Fruit fly (Drosophila melanogaster): Measurements from ENCODE around the gene Ir94e.

The Ir94e gene

DNA sequence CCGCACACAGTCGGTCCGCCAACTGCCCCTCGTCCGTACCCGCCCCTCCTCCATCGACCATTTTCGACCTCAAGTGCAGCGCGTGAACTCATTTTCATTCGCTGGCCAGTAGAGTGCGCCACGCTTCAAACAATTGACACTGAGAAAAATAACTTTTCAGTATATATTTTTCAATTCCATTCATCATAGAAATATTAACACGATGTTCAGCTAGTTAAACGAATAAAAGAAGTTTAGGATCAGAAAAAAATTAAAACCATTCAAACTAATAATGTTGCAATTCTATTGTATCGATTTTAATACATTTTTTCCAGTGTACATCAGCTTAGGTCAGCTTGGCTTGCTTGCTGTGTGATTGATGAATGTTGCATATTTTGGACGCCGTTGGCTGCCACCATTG, 18.4 kb upstream of the Ir94e start (continued):
- TF ChIP-seq Blimp-1 (GFP tag; optimal IDR thresholded peaks at IDR 0.05): peak; percentile 69
- TF ChIP-seq NC2β (GFP tag; optimal IDR thresholded peaks at IDR 0.05): no peak
- TF ChIP-seq dmrt11E (tag; optimal IDR thresholded peaks at IDR 0.05): peak; percentile 53
- no peak for TF ChIP-seq sima (GFP tag; optimal IDR thresholded peaks at IDR 0.05)
- peak; percentile 4 for TF ChIP-seq Antp (GFP tag; optimal IDR thresholded peaks at IDR 0.05)
- TF ChIP-seq CrebB (tag; optimal IDR thresholded peaks at IDR 0.05): no peak
- TF ChIP-seq ham (GFP tag; IDR thresholded peaks at IDR 0.05): no peak
- no peak for TF ChIP-seq hkb (optimal IDR thresholded peaks at IDR 0.05)
- peak; percentile 66 for TF ChIP-seq hkb (GFP tag; IDR thresholded peaks at IDR 0.05)
- no peak for TF ChIP-seq CG1647 (GFP tag; optimal IDR thresholded peaks at IDR 0.05)
- TF ChIP-seq tna (GFP tag; IDR thresholded peaks at IDR 0.05; ENCODE audit: partially characterized antibody): no peak
- TF ChIP-seq gem (tag; optimal IDR thresholded peaks at IDR 0.05): peak; percentile 79
- no peak for TF ChIP-seq CG32772 (GFP tag; IDR thresholded peaks at IDR 0.05)
- TF ChIP-seq CG17361 (GFP tag; IDR thresholded peaks at IDR 0.05): no peak; the same call in 2 of the 3 replicates
- TF ChIP-seq CG6854 (GFP tag; optimal IDR thresholded peaks at IDR 0.05): no peak
- TF ChIP-seq slp2 (GFP tag; optimal IDR thresholded peaks at IDR 0.05): peak; percentile 29
- TF ChIP-seq CG17328 (GFP tag; IDR thresholded peaks at IDR 0.05): peak; percentile 65
- peak; percentile 6 for TF ChIP-seq Abd-B (GFP tag; optimal IDR thresholded peaks at IDR 0.05)
- no peak for TF ChIP-seq Lpt (GFP tag; optimal IDR thresholded peaks at IDR 0.05)
- TF ChIP-seq CG6765 (GFP tag; optimal IDR thresholded peaks at IDR 0.05): no peak
- no peak for TF ChIP-seq CG3838 (GFP tag; optimal IDR thresholded peaks at IDR 0.05)
- TF ChIP-seq YL-1 (GFP tag; optimal IDR thresholded peaks at IDR 0.05): no peak
- peak; percentile 19 for TF ChIP-seq ind (GFP tag; optimal IDR thresholded peaks at IDR 0.05)
- peak; percentile 2 for TF ChIP-seq CG30431 (GFP tag; optimal IDR thresholded peaks at IDR 0.05)
- no peak for TF ChIP-seq odd (GFP tag; optimal IDR thresholded peaks at IDR 0.05)
- TF ChIP-seq CG33213 (GFP tag; optimal IDR thresholded peaks at IDR 0.05): no peak
- peak; percentile 76 for TF ChIP-seq dmrt99B (tag; optimal IDR thresholded peaks at IDR 0.05)
- TF ChIP-seq CG12391 (tag; optimal IDR thresholded peaks at IDR 0.05): peak; percentile 54
- TF ChIP-seq CG14860 (GFP tag; IDR thresholded peaks at IDR 0.05; ENCODE audit: partially characterized antibody): no peak
- TF ChIP-seq Deaf1 (tag; optimal IDR thresholded peaks at IDR 0.05): no peak
- peak; percentile 4 for TF ChIP-seq CG9817 (tag; optimal IDR thresholded peaks at IDR 0.05)
- 0 out of 2 replicates have a peak, but pooled peaks have one; percentile 36 for TF ChIP-seq CG14441 (GFP tag; IDR thresholded peaks at IDR 0.05)
- TF ChIP-seq CG8924 (tag; optimal IDR thresholded peaks at IDR 0.05): peak; percentile 32
- TF ChIP-seq chn (GFP tag; optimal IDR thresholded peaks at IDR 0.05): peak; percentile 17
- TF ChIP-seq sug (tag; optimal IDR thresholded peaks at IDR 0.05): no peak
- TF ChIP-seq ken (GFP tag; IDR thresholded peaks at IDR 0.05): peak; percentile 61; the same call in 2 of the 3 replicates
- TF ChIP-seq lab (GFP tag; optimal IDR thresholded peaks at IDR 0.05): peak; percentile 23
- peak; percentile 61 for TF ChIP-seq fd96Cb (tag; optimal IDR thresholded peaks at IDR 0.05)
- TF ChIP-seq CG15479 (GFP tag; optimal IDR thresholded peaks at IDR 0.05): no peak
- no peak for TF ChIP-seq CG12942 (GFP tag; optimal IDR thresholded peaks at IDR 0.05)
- peak; percentile 22 for TF ChIP-seq Mes4 (GFP tag; optimal IDR thresholded peaks at IDR 0.05)
- TF ChIP-seq CG9437 (GFP tag; optimal IDR thresholded peaks at IDR 0.05): peak; percentile 5
- TF ChIP-seq Asciz (GFP tag; optimal IDR thresholded peaks at IDR 0.05): peak; percentile 66
- TF ChIP-seq CG31365 (tag; optimal IDR thresholded peaks at IDR 0.05): no peak
- TF ChIP-seq pzg (GFP tag; optimal IDR thresholded peaks at IDR 0.05): no peak
- TF ChIP-seq CG4820 (GFP tag; optimal IDR thresholded peaks at IDR 0.05): peak; percentile 60
- TF ChIP-seq CG13775 (GFP tag; optimal IDR thresholded peaks at IDR 0.05): no peak
- TF ChIP-seq E2f2 (GFP tag; IDR thresholded peaks at IDR 0.05): peak; percentile 29; the same call in 1 of the 2 replicates
- no peak for TF ChIP-seq Stat92E (GFP tag; optimal IDR thresholded peaks at IDR 0.05)
- no peak for TF ChIP-seq pan (optimal IDR thresholded peaks at IDR 0.05)
- TF ChIP-seq pan (GFP tag; optimal IDR thresholded peaks at IDR 0.05 in 1 of 2, IDR thresholded peaks at IDR 0.05 in 1 of 2): peak in 1 of 2 experiments; percentile 13

All from whole organism, embryonic.